Worm (Caenorhabditis elegans) whole organism, L2 larva: ENCODE results near the gene mob-1.
A peak's percentile ranks its signal among the peaks of the same experiment; 100 is the strongest.

Experiments used
- C34F6.9 ChIP-seq: fragments of 150-350 bp; optimal IDR thresholded peaks from 2 replicates; lab custom pipeline; 2014; ENCODE audit warnings: missing biosample characterization, missing genetic modification characterization
- F13H6.1 ChIP-seq: sonication (generic microtip); optimal IDR thresholded peaks from 2 replicates; lab custom pipeline; 2016; ENCODE audit warnings: missing genetic modification characterization, missing compliant biosample characterization
- R02D3.7 ChIP-seq: fragments of 150-350 bp; optimal IDR thresholded peaks from 2 replicates; lab custom pipeline; 2014; ENCODE audit warnings: missing biosample characterization, missing genetic modification characterization
- ZK546.5 ChIP-seq: sonication (generic microtip); optimal IDR thresholded peaks from 2 replicates; lab custom pipeline; 2017; ENCODE audit warnings: missing biosample characterization, missing genetic modification characterization
- alr-1 ChIP-seq: fragments of 150-350 bp; optimal IDR thresholded peaks from 2 replicates; lab custom pipeline; 2014; ENCODE audit warnings: missing biosample characterization, missing genetic modification characterization
- ama-1 ChIP-seq: fragments of 150-350 bp; optimal IDR thresholded peaks from 2 replicates; lab custom pipeline; 2018; ENCODE audit warnings: inconsistent platforms
- blmp-1 ChIP-seq: sonication (generic microtip); optimal IDR thresholded peaks from 2 replicates; lab custom pipeline; 2017; ENCODE audit warnings: missing genetic modification characterization, mild to moderate bottlenecking, missing compliant biosample characterization, antibody characterized with exemption, moderate library complexity; ENCODE audit not compliant: insufficient read depth
- ceh-16 ChIP-seq: fragments of 150-350 bp; optimal IDR thresholded peaks from 2 replicates; lab custom pipeline; 2014; ENCODE audit warnings: missing biosample characterization, missing genetic modification characterization
- crh-2 ChIP-seq: sonication (generic microtip); optimal IDR thresholded peaks from 2 replicates; lab custom pipeline; 2017; ENCODE audit warnings: missing biosample characterization, missing genetic modification characterization
- dmd-4 ChIP-seq: sonication (generic microtip); optimal IDR thresholded peaks from 2 replicates; lab custom pipeline; 2017; ENCODE audit warnings: missing biosample characterization, missing genetic modification characterization
- egl-27 ChIP-seq: sonication (generic microtip); optimal IDR thresholded peaks from 3 replicates; lab custom pipeline; 2017; ENCODE audit warnings: missing biosample characterization, missing genetic modification reagents, missing genetic modification characterization
- elt-1 ChIP-seq: fragments of 150-350 bp; optimal IDR thresholded peaks from 2 replicates; lab custom pipeline; 2014; ENCODE audit warnings: missing biosample characterization, missing genetic modification characterization
- elt-3 ChIP-seq: sonication (generic microtip); optimal IDR thresholded peaks from 2 replicates; lab custom pipeline; 2017; ENCODE audit warnings: missing biosample characterization, missing genetic modification characterization
- fos-1 ChIP-seq: fragments of 150-350 bp; optimal IDR thresholded peaks from 2 replicates; lab custom pipeline; 2014; ENCODE audit warnings: missing biosample characterization, missing genetic modification characterization
- lin-13 ChIP-seq: fragments of 150-350 bp; optimal IDR thresholded peaks from 2 replicates; lab custom pipeline; 2014; ENCODE audit warnings: missing biosample characterization, missing genetic modification reagents, missing genetic modification characterization
- lin-39 ChIP-seq: fragments of 150-350 bp; optimal IDR thresholded peaks from 2 replicates; lab custom pipeline; 2014; ENCODE audit warnings: missing biosample characterization, missing genetic modification reagents, missing genetic modification characterization
- lsy-2 ChIP-seq, 2 experiments: fragments of 150-350 bp in 1 of 2; sonication (generic microtip) in 1 of 2; optimal IDR thresholded peaks; 2 replicates each; lab custom pipeline; 2014 to 2017; ENCODE audit warnings: missing biosample characterization in 2 of 2, missing genetic modification characterization in 2 of 2
- mab-5 ChIP-seq: fragments of 150-350 bp; optimal IDR thresholded peaks from 2 replicates; lab custom pipeline; 2014; ENCODE audit warnings: missing biosample characterization, missing genetic modification characterization
- mbf-1 ChIP-seq: sonication (generic microtip); optimal IDR thresholded peaks from 2 replicates; lab custom pipeline; 2017; ENCODE audit warnings: missing biosample characterization, missing genetic modification characterization
- mdl-1 ChIP-seq, 2 experiments: fragments of 150-350 bp in 1 of 2; sonication (generic microtip) in 1 of 2; optimal IDR thresholded peaks; 2 replicates each; lab custom pipeline; 2017; ENCODE audit warnings: missing biosample characterization in 2 of 2, missing genetic modification characterization in 2 of 2
- nhr-10 ChIP-seq: sonication (generic microtip); optimal IDR thresholded peaks from 2 replicates; lab custom pipeline; 2017; ENCODE audit warnings: missing biosample characterization, missing genetic modification characterization
- nhr-12 ChIP-seq: fragments of 150-350 bp; optimal IDR thresholded peaks from 2 replicates; lab custom pipeline; 2014; ENCODE audit warnings: missing biosample characterization, missing genetic modification characterization
- nhr-129 ChIP-seq: fragments of 150-350 bp; optimal IDR thresholded peaks from 2 replicates; lab custom pipeline; 2014; ENCODE audit warnings: missing biosample characterization, missing genetic modification characterization
- nhr-21 ChIP-seq: fragments of 150-350 bp; optimal IDR thresholded peaks from 2 replicates; lab custom pipeline; 2014; ENCODE audit warnings: missing biosample characterization, missing genetic modification characterization
- nhr-23 ChIP-seq: fragments of 150-350 bp; optimal IDR thresholded peaks from 2 replicates; lab custom pipeline; 2014; ENCODE audit warnings: missing biosample characterization, missing genetic modification reagents, missing genetic modification characterization
- nhr-237 ChIP-seq: fragments of 150-350 bp; optimal IDR thresholded peaks from 2 replicates; lab custom pipeline; 2014; ENCODE audit warnings: missing biosample characterization, missing genetic modification characterization
- nhr-25 ChIP-seq: fragments of 150-350 bp; sonication (generic microtip); optimal IDR thresholded peaks from 3 replicates; lab custom pipeline; 2014; ENCODE audit warnings: missing biosample characterization, missing genetic modification characterization
- nhr-6 ChIP-seq: fragments of 150-350 bp; optimal IDR thresholded peaks from 2 replicates; lab custom pipeline; 2014; ENCODE audit warnings: missing biosample characterization, missing genetic modification characterization
- peb-1 ChIP-seq: fragments of 150-350 bp; optimal IDR thresholded peaks from 2 replicates; lab custom pipeline; 2014; ENCODE audit warnings: missing biosample characterization, missing genetic modification characterization
- sem-4 ChIP-seq: fragments of 150-350 bp; optimal IDR thresholded peaks from 2 replicates; lab custom pipeline; 2014; ENCODE audit warnings: missing biosample characterization, missing genetic modification reagents, missing genetic modification characterization
- sma-3 ChIP-seq: sonication (generic microtip); optimal IDR thresholded peaks from 2 replicates; lab custom pipeline; 2016; ENCODE audit warnings: missing genetic modification reagents, missing genetic modification characterization, missing compliant biosample characterization
- sma-9 ChIP-seq, 2 experiments: fragments of 150-350 bp in 1 of 2; sonication (generic microtip) in 1 of 2; optimal IDR thresholded peaks; 2 replicates each; lab custom pipeline; 2014 to 2016; ENCODE audit warnings: missing genetic modification characterization in 2 of 2, mild to moderate bottlenecking in 1 of 2, missing biosample characterization in 1 of 2, missing compliant biosample characterization in 1 of 2, missing genetic modification reagents in 1 of 2, moderate library complexity in 1 of 2
- snpc-4 ChIP-seq: fragments of 150-350 bp; optimal IDR thresholded peaks from 2 replicates; lab custom pipeline; 2014; ENCODE audit warnings: missing biosample characterization, missing genetic modification characterization
- unc-55 ChIP-seq: fragments of 150-350 bp; sonication (generic microtip); optimal IDR thresholded peaks from 3 replicates; lab custom pipeline; 2014; ENCODE audit warnings: missing biosample characterization, missing genetic modification reagents, missing genetic modification characterization
- unc-62 ChIP-seq: fragments of 150-350 bp; optimal IDR thresholded peaks from 2 replicates; lab custom pipeline; 2014; ENCODE audit warnings: missing biosample characterization, missing genetic modification reagents, missing genetic modification characterization
- ztf-11 ChIP-seq: sonication (generic microtip); optimal IDR thresholded peaks from 2 replicates; lab custom pipeline; 2017; ENCODE audit warnings: missing biosample characterization, missing genetic modification characterization

mob-1 gene

DNA sequence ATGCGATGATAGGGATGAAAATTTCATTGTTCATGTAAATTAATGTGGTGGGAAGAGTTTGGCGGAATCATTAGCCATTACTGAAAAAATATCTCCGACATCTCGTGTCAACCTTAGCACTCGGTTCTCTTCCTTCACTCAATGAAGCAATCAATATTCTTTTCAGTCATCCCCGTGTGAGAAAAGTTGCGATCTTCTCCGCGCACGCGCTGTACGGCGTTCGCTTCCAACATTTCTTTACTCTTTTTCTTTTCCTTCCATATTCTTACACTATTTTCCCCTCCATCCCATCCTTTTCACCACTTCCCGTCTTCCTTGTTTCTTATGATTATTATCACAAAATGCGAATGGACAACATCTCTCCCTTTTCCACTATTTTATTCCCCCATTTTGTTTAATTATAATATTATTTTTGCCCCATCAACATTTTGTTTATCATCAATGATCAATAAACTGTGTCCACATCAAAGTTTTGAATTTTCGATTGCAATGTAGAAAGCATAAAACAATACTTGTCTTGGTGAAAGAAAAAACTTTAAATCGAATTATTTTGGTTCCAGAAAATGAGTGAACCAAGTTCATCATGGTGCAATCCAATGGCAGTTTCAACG lies at the start of gene mob-1:
Gene mob-1, plus strand, starts transcription at position 561 of the 611 bp plus-strand sequence.
- TF ChIP-seq mbf-1 (tag; lab: Kevin White, UChicago) (no peak), crh-2 (tag; lab: Kevin White, UChicago) (peak; percentile 24), mdl-1 (tag; optimal IDR thresholded peaks at IDR 0.05; lab: Kevin White, UChicago) (no peak), nhr-21 (tag; lab: Kevin White, UChicago) (peak; percentile 10), nhr-237 (tag; lab: Kevin White, UChicago) (no peak), blmp-1 (tag; lab: Kevin White, UChicago) (peak; percentile 8), nhr-25 (tag; lab: Kevin White, UChicago) (peak; percentile 15), unc-55 (GFP tag; lab: Kevin White, UChicago) (peak; percentile 49), dmd-4 (tag; lab: Kevin White, UChicago) (no peak)

- TF ChIP-seq elt-3 (tag; lab: Kevin White, UChicago) (no peak), sma-9 (GFP tag; optimal IDR thresholded peaks at IDR 0.05; lab: Kevin White, UChicago) (peak; percentile 41), sma-9 (tag; optimal IDR thresholded peaks at IDR 0.05; lab: Kevin White, UChicago) (no peak), C34F6.9 (tag; lab: Kevin White, UChicago) (no peak), fos-1 (tag; lab: Kevin White, UChicago) (no peak), lsy-2 (tag; optimal IDR thresholded peaks at IDR 0.05; lab: Kevin White, UChicago) (peak in 1 of 2 experiments; percentile 10), ZK546.5 (tag; lab: Kevin White, UChicago) (no peak), nhr-21 (tag; lab: Kevin White, UChicago) (no peak)
- TF ChIP-seq, all 48 proteins: peak for 2
These were observed 48.3 kb upstream of the mob-1 start for ce11 chrIV:11812017-11812416.

DNA sequence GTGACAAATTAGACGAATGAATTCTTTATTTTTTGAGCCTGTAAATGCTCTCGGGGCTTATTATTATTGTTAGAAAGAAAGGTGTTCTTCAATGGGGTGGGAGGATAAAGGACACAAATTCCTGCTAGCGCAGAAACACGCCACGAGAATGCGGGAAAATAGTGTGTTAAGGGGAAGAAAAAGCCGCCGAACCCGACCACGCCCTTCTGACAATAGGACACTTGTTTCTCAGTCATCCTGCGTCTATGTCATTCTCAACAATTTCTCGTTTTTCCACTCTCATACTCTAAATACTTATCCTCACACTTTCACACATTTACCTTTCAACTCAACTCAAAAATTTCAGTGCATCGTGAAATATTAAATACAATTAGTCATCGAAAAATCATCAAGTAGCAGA lies 46.5 kb upstream of the mob-1 start, which contains the start of gene M117.1:
Gene M117.1, plus strand, starts transcription at position 347 of the 400 bp plus-strand sequence.
- TF ChIP-seq mdl-1 (tag; optimal IDR thresholded peaks at IDR 0.05; lab: Kevin White, UChicago) (peak in 1 of 2 experiments; percentile 20), blmp-1 (tag; lab: Kevin White, UChicago) (no peak)

- TF ChIP-seq C34F6.9 (tag; lab: Kevin White, UChicago) (peak; percentile 8), lin-13 (peak; percentile 1), ZK546.5 (tag; lab: Kevin White, UChicago) (no peak), sem-4 (tag; lab: Kevin White, UChicago) (peak; percentile 5), ama-1 (lab: Kevin White, UChicago) (peak; percentile 12), lsy-2 (tag; optimal IDR thresholded peaks at IDR 0.05; lab: Kevin White, UChicago) (peak in 1 of 2 experiments; percentile 14), fos-1 (tag; lab: Kevin White, UChicago) (no peak), F13H6.1 (tag; lab: Kevin White, UChicago) (peak; percentile 8), crh-2 (tag; lab: Kevin White, UChicago) (peak; percentile 43)
These were observed 40.1 kb upstream of the mob-1 start for ce11 chrIV:11820067-11820913.

- TF ChIP-seq mdl-1 (tag; optimal IDR thresholded peaks at IDR 0.05; lab: Kevin White, UChicago) (peak; percentile 73 to 87), unc-62 (no peak), blmp-1 (tag; lab: Kevin White, UChicago) (no peak), elt-3 (tag; lab: Kevin White, UChicago) (no peak), sem-4 (tag; lab: Kevin White, UChicago) (peak; percentile 18), nhr-129 (peak; percentile 78), egl-27 (tag; lab: Kevin White, UChicago) (peak; percentile 31), peb-1 (no peak), nhr-12 (tag; lab: Kevin White, UChicago) (no peak), nhr-23 (tag; lab: Kevin White, UChicago) (no peak), mab-5 (tag; lab: Kevin White, UChicago) (peak; percentile 21), nhr-25 (tag; lab: Kevin White, UChicago) (peak; percentile 29), mbf-1 (tag; lab: Kevin White, UChicago) (no peak), ZK546.5 (tag; lab: Kevin White, UChicago) (no peak), R02D3.7 (tag; lab: Kevin White, UChicago) (no peak), nhr-21 (tag; lab: Kevin White, UChicago) (peak; percentile 39), lin-39 (tag; lab: Kevin White, UChicago) (no peak), nhr-10 (tag; lab: Kevin White, UChicago) (no peak), nhr-6 (peak; percentile 56), alr-1 (tag; lab: Kevin White, UChicago) (no peak), lin-13 (peak; percentile 59), nhr-237 (tag; lab: Kevin White, UChicago) (no peak), snpc-4 (peak; percentile 25), ztf-11 (tag; lab: Kevin White, UChicago) (no peak), elt-1 (tag; lab: Kevin White, UChicago) (no peak), ceh-16 (no peak), fos-1 (tag; lab: Kevin White, UChicago) (peak; percentile 74), ama-1 (lab: Kevin White, UChicago) (peak; percentile 52), sma-3 (peak; percentile 41)
These were observed 38.6 kb upstream of the mob-1 start, which contains the start of the genes par-5 and M117.3 for ce11 chrIV:11821591-11822361. par-5 (minus strand) TSS chrIV:11821924. M117.3 (plus strand) TSS chrIV:11822206.
